Worm (Caenorhabditis elegans): ENCODE data around the gene T01D1.8.
A peak's percentile ranks its signal among the peaks of the same experiment; 100 is the strongest.

T01D1.8 gene

DNA sequence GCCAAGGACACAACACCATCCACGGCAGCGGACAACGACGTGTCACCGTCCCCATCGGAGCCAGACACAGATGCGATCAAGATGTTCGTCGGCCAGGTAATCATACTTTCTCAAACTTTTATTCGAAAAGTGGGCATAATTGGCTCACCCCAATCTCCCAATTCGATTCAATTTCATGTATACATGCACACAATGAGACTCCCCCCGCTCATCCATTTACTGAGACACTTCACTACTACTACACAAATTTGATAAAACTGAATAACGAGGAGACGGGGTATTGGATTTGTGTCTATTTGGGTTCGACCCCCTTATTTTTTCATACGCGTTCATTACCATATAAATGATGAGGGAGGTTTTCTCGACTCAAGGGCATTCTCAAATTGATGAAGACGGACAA is 23.3 kb upstream of the T01D1.8 start:
- TF ChIP-seq sptf-1 (tag; optimal IDR thresholded peaks at IDR 0.05) = no peak
- TF ChIP-seq ces-1 (GFP tag; optimal IDR thresholded peaks at IDR 0.05) = peak; percentile 98

DNA sequence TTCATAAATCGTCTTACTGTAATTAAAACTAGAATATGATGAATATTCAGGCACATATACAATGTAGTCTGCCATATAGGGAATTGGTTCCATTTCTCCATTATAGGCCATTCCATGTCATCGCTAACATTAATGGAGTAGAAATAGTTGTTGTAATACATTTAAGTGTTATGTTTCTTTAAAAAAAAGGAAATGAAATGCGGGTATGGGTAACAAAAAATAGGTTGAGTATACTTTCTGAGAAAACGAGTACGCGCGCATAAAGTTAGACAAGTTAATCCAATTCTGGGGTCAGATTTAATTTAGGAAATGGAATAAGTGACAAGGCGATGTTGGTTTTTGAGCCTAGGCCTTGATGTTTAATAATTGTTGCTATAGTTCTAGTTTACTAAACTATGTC is 12.9 kb upstream of the T01D1.8 start, which contains the start of gene T01D1.7:
Gene T01D1.7, minus strand, starts transcription at position 101 of the 400 bp plus-strand sequence.
- TF ChIP-seq lin-13 (tag; optimal IDR thresholded peaks at IDR 0.05) (no peak), ces-1 (GFP tag; optimal IDR thresholded peaks at IDR 0.05) (peak; percentile 67), lsy-2 (tag; optimal IDR thresholded peaks at IDR 0.05) (no peak), ham-2 (GFP tag; optimal IDR thresholded peaks at IDR 0.05) (no peak), cnd-1 (tag; optimal IDR thresholded peaks at IDR 0.05) (no peak)

DNA sequence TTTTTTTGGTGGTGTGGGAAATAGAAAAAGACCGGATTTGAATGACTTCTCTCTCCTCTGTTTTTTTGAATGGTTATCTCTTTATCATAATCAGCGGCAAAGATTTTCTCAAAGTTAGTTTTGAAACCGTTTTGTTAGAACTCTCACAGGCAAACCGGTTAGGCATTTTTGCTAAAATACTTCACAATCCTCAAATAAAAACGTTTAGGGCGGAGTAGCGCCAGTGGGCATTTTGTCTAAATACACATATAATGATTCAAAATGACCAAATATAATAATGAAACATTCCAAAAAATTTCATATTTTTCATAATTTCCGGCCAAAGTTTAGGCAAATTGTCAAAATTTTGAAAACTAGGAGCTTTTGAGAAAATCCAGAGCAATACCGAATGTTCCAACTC is 10.7 kb upstream of the T01D1.8 start, which contains the start of gene T01D1.3:
Gene T01D1.3, minus strand, starts transcription at position 101 of the 400 bp plus-strand sequence.
- TF ChIP-seq tbx-8 (GFP tag; optimal IDR thresholded peaks at IDR 0.05) = no peak
- TF ChIP-seq bed-3 (GFP tag; optimal IDR thresholded peaks at IDR 0.05) = no peak
- TF ChIP-seq lin-13 (tag; optimal IDR thresholded peaks at IDR 0.05) = no peak
- no peak for TF ChIP-seq ceh-43 (GFP tag; optimal IDR thresholded peaks at IDR 0.05)
- no peak for TF ChIP-seq blmp-1 (tag; optimal IDR thresholded peaks at IDR 0.05)
- TF ChIP-seq lsy-2 (tag; optimal IDR thresholded peaks at IDR 0.05) = no peak
- TF ChIP-seq elt-3 (tag; optimal IDR thresholded peaks at IDR 0.05) = no peak
- TF ChIP-seq M03D4.4 (tag; optimal IDR thresholded peaks at IDR 0.05) = no peak

DNA sequence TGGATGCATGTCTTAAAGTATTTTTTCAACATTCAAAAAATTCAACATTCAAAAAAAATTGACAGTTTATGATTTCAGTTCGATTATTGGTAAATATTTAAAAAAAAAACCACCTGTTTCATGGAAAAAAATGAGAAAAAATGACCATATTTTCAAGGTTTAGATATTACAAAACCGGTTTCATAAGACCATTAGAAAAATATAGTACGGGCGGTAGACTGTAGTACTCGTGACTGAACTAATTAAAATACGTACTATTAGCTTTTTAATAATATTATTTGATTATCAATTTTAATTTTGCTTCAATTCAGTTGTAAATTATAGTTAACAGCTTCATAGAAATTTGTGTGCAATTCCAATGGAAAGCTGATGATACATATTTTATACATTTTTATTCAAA is 9.9 kb upstream of the T01D1.8 start:
- TF ChIP-seq tbx-8 (GFP tag; optimal IDR thresholded peaks at IDR 0.05) (no peak), nhr-28 (tag; optimal IDR thresholded peaks at IDR 0.05) (no peak), flh-1 (GFP tag; optimal IDR thresholded peaks at IDR 0.05) (no peak), mab-5 (tag; optimal IDR thresholded peaks at IDR 0.05) (no peak), unc-62 (GFP tag; optimal IDR thresholded peaks at IDR 0.05) (no peak), elt-3 (tag; optimal IDR thresholded peaks at IDR 0.05) (no peak), hlh-1 (tag; optimal IDR thresholded peaks at IDR 0.05) (no peak), lin-13 (tag; optimal IDR thresholded peaks at IDR 0.05) (no peak), unc-120 (tag; optimal IDR thresholded peaks at IDR 0.05; ENCODE audit: poor library complexity, severe bottlenecking) (no peak), lsy-2 (tag; optimal IDR thresholded peaks at IDR 0.05) (no peak), ceh-39 (tag; optimal IDR thresholded peaks at IDR 0.05) (no peak), mep-1 (tag; optimal IDR thresholded peaks at IDR 0.05) (no peak), nhr-76 (tag; optimal IDR thresholded peaks at IDR 0.05) (no peak), ham-2 (GFP tag; optimal IDR thresholded peaks at IDR 0.05) (no peak), snpc-4 (tag; optimal IDR thresholded peaks at IDR 0.05) (no peak), ztf-11 (tag; optimal IDR thresholded peaks at IDR 0.05) (no peak), M03D4.4 (tag; optimal IDR thresholded peaks at IDR 0.05) (no peak)

DNA sequence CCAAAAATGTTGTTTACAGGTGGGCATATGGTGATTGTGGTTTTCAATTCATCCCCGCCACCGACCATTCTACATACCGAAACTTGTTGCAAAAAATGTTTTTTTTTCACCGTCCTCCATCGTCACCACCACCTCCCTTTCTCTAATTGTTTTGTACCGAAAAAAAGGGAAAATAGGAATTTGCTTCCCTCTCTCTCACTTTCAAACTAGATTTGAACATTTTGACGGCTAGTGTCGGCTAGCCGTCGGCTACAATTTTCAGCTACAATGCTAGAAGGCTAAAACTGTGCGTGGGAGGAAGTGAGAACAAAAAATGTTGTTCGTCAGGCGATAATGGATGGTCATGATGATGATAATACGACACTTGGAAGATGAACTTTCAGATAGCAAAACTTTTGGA is 8.4 kb upstream of the T01D1.8 start:
- no peak for TF ChIP-seq blmp-1 (tag; optimal IDR thresholded peaks at IDR 0.05)
- TF ChIP-seq nhr-76 (tag; optimal IDR thresholded peaks at IDR 0.05) = no peak
- TF ChIP-seq bed-3 (GFP tag; optimal IDR thresholded peaks at IDR 0.05) = no peak
- no peak for TF ChIP-seq nhr-12 (tag; optimal IDR thresholded peaks at IDR 0.05)
- TF ChIP-seq lsy-2 (tag; optimal IDR thresholded peaks at IDR 0.05) = no peak

DNA sequence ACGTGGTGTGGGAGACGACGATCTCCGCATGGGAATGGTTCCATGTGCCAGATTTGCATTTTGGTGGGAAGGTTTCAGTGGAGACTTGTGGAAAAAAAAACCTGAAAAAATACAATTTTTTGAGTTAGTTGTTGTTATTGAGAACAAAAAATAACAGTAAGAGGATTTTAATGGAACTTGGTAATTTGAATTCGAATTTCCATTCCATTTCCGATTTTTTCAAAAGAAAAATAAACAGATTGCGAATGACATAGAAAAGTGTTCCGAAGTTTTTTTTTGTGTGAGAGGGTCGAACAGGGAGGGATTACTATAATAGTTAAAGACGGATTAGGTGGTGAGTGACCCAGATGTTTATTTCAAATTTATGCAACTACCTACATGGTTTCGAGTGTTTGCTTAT is 7.5 kb upstream of the T01D1.8 start, which contains the start of gene T01D1.4:
Gene T01D1.4, minus strand, starts transcription at position 101 of the 400 bp plus-strand sequence.
- no peak for TF ChIP-seq unc-62 (GFP tag; optimal IDR thresholded peaks at IDR 0.05)
- no peak for TF ChIP-seq mls-2 (tag; optimal IDR thresholded peaks at IDR 0.05)
- no peak for TF ChIP-seq sem-2 (GFP tag; optimal IDR thresholded peaks at IDR 0.05)
- TF ChIP-seq ceh-39 (tag; optimal IDR thresholded peaks at IDR 0.05) = no peak

DNA sequence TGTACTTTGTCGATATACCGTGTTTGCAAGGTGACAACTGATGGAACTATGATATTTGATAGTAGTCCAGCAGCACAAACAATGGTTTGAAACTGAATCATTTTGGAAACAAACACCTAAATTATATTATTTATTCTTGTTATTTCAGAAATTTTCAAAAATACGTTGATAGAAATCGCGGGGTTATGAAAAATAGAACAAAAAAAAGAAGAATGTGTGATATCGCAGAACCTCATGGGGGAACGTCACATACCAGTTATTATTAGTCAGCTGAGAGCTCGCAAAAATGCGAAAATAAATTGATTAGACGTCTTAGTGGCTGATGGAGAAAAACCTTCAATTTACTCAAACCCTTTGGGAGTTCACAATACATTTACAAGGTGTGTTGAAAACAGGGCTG is 2.4 kb downstream of the T01D1.8 start, which contains the start of gene T01D1.5:
Gene T01D1.5, minus strand, starts transcription at position 101 of the 400 bp plus-strand sequence.
- TF ChIP-seq sptf-1 (tag; optimal IDR thresholded peaks at IDR 0.05) (no peak), ceh-39 (tag; optimal IDR thresholded peaks at IDR 0.05) (no peak), mls-2 (tag; optimal IDR thresholded peaks at IDR 0.05) (no peak), lsy-2 (tag; optimal IDR thresholded peaks at IDR 0.05) (no peak), ham-2 (GFP tag; optimal IDR thresholded peaks at IDR 0.05) (no peak), tbx-8 (GFP tag; optimal IDR thresholded peaks at IDR 0.05) (no peak), flh-1 (GFP tag; optimal IDR thresholded peaks at IDR 0.05) (no peak), nhr-237 (tag; optimal IDR thresholded peaks at IDR 0.05) (no peak), elt-3 (tag; optimal IDR thresholded peaks at IDR 0.05) (no peak), ztf-11 (tag; optimal IDR thresholded peaks at IDR 0.05) (no peak), snpc-4 (tag; optimal IDR thresholded peaks at IDR 0.05) (no peak), nhr-28 (tag; optimal IDR thresholded peaks at IDR 0.05) (no peak), hlh-1 (tag; optimal IDR thresholded peaks at IDR 0.05) (no peak)
